Worm (Caenorhabditis elegans) whole organism, L3 larva: Measurements from ENCODE around the gene F17C11.4.

Experiments used
- R02D3.7 ChIP-seq: fragments of 150-350 bp; optimal IDR thresholded peaks from 2 replicates; lab custom pipeline; 2014; ENCODE audit warnings: missing biosample characterization, missing genetic modification characterization
- ZK546.5 ChIP-seq: sonication (generic microtip); optimal IDR thresholded peaks from 2 replicates; lab custom pipeline; 2017; ENCODE audit warnings: missing biosample characterization, missing genetic modification characterization
- aly-2 ChIP-seq: fragments of 150-350 bp; optimal IDR thresholded peaks from 2 replicates; lab custom pipeline; 2014; ENCODE audit warnings: missing biosample characterization, missing genetic modification characterization
- ama-1 ChIP-seq: fragments of 150-350 bp; optimal IDR thresholded peaks from 2 replicates; lab custom pipeline; 2018
- ceh-16 ChIP-seq: sonication (generic microtip); optimal IDR thresholded peaks from 2 replicates; lab custom pipeline; 2017; ENCODE audit warnings: missing biosample characterization, missing genetic modification characterization
- ceh-28 ChIP-seq: fragments of 150-350 bp; optimal IDR thresholded peaks from 2 replicates; lab custom pipeline; 2014; ENCODE audit warnings: missing biosample characterization, missing genetic modification reagents, missing genetic modification characterization
- ceh-82 ChIP-seq: fragments of 150-350 bp; optimal IDR thresholded peaks from 2 replicates; lab custom pipeline; 2014; ENCODE audit warnings: missing biosample characterization, missing genetic modification characterization
- ceh-9 ChIP-seq: sonication (generic microtip); optimal IDR thresholded peaks from 2 replicates; lab custom pipeline; 2018; ENCODE audit warnings: missing biosample characterization, missing genetic modification characterization
- daf-12 ChIP-seq: fragments of 150-350 bp; optimal IDR thresholded peaks from 2 replicates; lab custom pipeline; 2014; ENCODE audit warnings: missing biosample characterization, missing genetic modification reagents, missing genetic modification characterization
- egl-27 ChIP-seq: sonication (generic microtip); optimal IDR thresholded peaks from 4 replicates; lab custom pipeline; 2017; ENCODE audit warnings: missing biosample characterization, missing genetic modification reagents, missing genetic modification characterization
- egl-5 ChIP-seq: fragments of 150-350 bp; optimal IDR thresholded peaks from 2 replicates; lab custom pipeline; 2017; ENCODE audit warnings: missing biosample characterization, missing genetic modification reagents, missing genetic modification characterization, inconsistent platforms
- elt-1 ChIP-seq: fragments of 150-350 bp; optimal IDR thresholded peaks from 2 replicates; lab custom pipeline; 2014; ENCODE audit warnings: missing biosample characterization, missing genetic modification characterization
- elt-2 ChIP-seq: sonication (generic microtip); optimal IDR thresholded peaks from 2 replicates; lab custom pipeline; 2016; ENCODE audit warnings: missing genetic modification reagents, mild to moderate bottlenecking, missing genetic modification characterization, missing compliant biosample characterization
- elt-3 ChIP-seq, 3 experiments: fragments of 150-350 bp in 1 of 3; sonication (generic microtip) in 2 of 3; optimal IDR thresholded peaks; 2 replicates in 2 of 3; 4 replicates in 1 of 3; lab custom pipeline; 2014 to 2017; ENCODE audit warnings: missing biosample characterization in 3 of 3, missing genetic modification characterization in 3 of 3
- eor-1 ChIP-seq, 2 experiments: fragments of 150-350 bp; optimal IDR thresholded peaks; 2 replicates each; lab custom pipeline; 2014 to 2018; ENCODE audit warnings: missing biosample characterization in 2 of 2, missing genetic modification characterization in 2 of 2
- fkh-10 ChIP-seq: sonication (generic microtip); optimal IDR thresholded peaks from 2 replicates; lab custom pipeline; 2017; ENCODE audit warnings: missing biosample characterization, missing genetic modification reagents, missing genetic modification characterization
- fkh-2 ChIP-seq: fragments of 150-350 bp; optimal IDR thresholded peaks from 2 replicates; lab custom pipeline; 2014; ENCODE audit warnings: missing biosample characterization, missing genetic modification reagents, missing genetic modification characterization
- fos-1 ChIP-seq: fragments of 150-350 bp; optimal IDR thresholded peaks from 2 replicates; lab custom pipeline; 2014; ENCODE audit warnings: missing biosample characterization, missing genetic modification characterization
- hmg-11 ChIP-seq: sonication (generic microtip); optimal IDR thresholded peaks from 2 replicates; lab custom pipeline; 2016; ENCODE audit warnings: missing genetic modification characterization, missing compliant biosample characterization
- jun-1 ChIP-seq: fragments of 150-350 bp; optimal IDR thresholded peaks from 2 replicates; lab custom pipeline; 2014; ENCODE audit warnings: missing biosample characterization, missing genetic modification reagents, missing genetic modification characterization
- lin-15B ChIP-seq: fragments of 150-350 bp; optimal IDR thresholded peaks from 2 replicates; lab custom pipeline; 2014; ENCODE audit warnings: missing biosample characterization, missing genetic modification characterization
- lin-39 ChIP-seq: fragments of 150-350 bp; optimal IDR thresholded peaks from 2 replicates; lab custom pipeline; 2018; ENCODE audit warnings: missing biosample characterization, missing genetic modification reagents, missing genetic modification characterization
- lsy-12 ChIP-seq: sonication (generic microtip); optimal IDR thresholded peaks from 2 replicates; lab custom pipeline; 2016; ENCODE audit warnings: mild to moderate bottlenecking, missing genetic modification characterization, missing compliant biosample characterization
- mdl-1 ChIP-seq: fragments of 150-350 bp; optimal IDR thresholded peaks from 2 replicates; lab custom pipeline; 2014; ENCODE audit warnings: missing biosample characterization, missing genetic modification characterization
- mml-1 ChIP-seq: fragments of 150-350 bp; sonication (generic microtip); optimal IDR thresholded peaks from 3 replicates; lab custom pipeline; 2014; ENCODE audit warnings: missing biosample characterization, missing genetic modification characterization
- nfya-1 ChIP-seq: sonication (generic microtip); optimal IDR thresholded peaks from 2 replicates; lab custom pipeline; 2017; ENCODE audit warnings: missing genetic modification characterization, mild to moderate bottlenecking, missing compliant biosample characterization, antibody characterized with exemption, moderate library complexity; ENCODE audit not compliant: insufficient read depth
- nhr-11 ChIP-seq: fragments of 150-350 bp; optimal IDR thresholded peaks from 2 replicates; lab custom pipeline; 2014; ENCODE audit warnings: missing biosample characterization, missing genetic modification characterization
- nhr-12 ChIP-seq: fragments of 150-350 bp; optimal IDR thresholded peaks from 2 replicates; lab custom pipeline; 2014; ENCODE audit warnings: missing biosample characterization, missing genetic modification characterization
- nhr-23 ChIP-seq: fragments of 150-350 bp; optimal IDR thresholded peaks from 2 replicates; lab custom pipeline; 2014; ENCODE audit warnings: missing biosample characterization, missing genetic modification reagents, missing genetic modification characterization
- nhr-237 ChIP-seq: fragments of 150-350 bp; optimal IDR thresholded peaks from 2 replicates; lab custom pipeline; 2014; ENCODE audit warnings: missing biosample characterization, missing genetic modification characterization
- nhr-25 ChIP-seq: sonication (generic microtip); optimal IDR thresholded peaks from 2 replicates; lab custom pipeline; 2017; ENCODE audit warnings: missing biosample characterization, missing genetic modification characterization
- nhr-28 ChIP-seq: fragments of 150-350 bp; optimal IDR thresholded peaks from 2 replicates; lab custom pipeline; 2014; ENCODE audit warnings: missing biosample characterization, missing genetic modification characterization
- nhr-43 ChIP-seq: sonication (generic microtip); optimal IDR thresholded peaks from 2 replicates; lab custom pipeline; 2016; ENCODE audit warnings: mild to moderate bottlenecking, missing genetic modification characterization, missing compliant biosample characterization; ENCODE audit not compliant: poor library complexity, severe bottlenecking
- nhr-67 ChIP-seq: fragments of 150-350 bp; optimal IDR thresholded peaks from 2 replicates; lab custom pipeline; 2014; ENCODE audit warnings: missing biosample characterization, missing genetic modification characterization
- nhr-76 ChIP-seq: fragments of 150-350 bp; sonication (generic microtip); optimal IDR thresholded peaks from 5 replicates; lab custom pipeline; 2014; ENCODE audit warnings: missing biosample characterization, missing genetic modification characterization
- nhr-77 ChIP-seq: fragments of 150-350 bp; optimal IDR thresholded peaks from 2 replicates; lab custom pipeline; 2014; ENCODE audit warnings: missing biosample characterization, missing genetic modification characterization
- pha-4 ChIP-seq: fragments of 150-350 bp; optimal IDR thresholded peaks from 2 replicates; lab custom pipeline; 2014; ENCODE audit warnings: missing biosample characterization, missing genetic modification reagents, missing genetic modification characterization
- pqm-1 ChIP-seq: fragments of 150-350 bp; optimal IDR thresholded peaks from 2 replicates; lab custom pipeline; 2017; ENCODE audit warnings: missing biosample characterization, missing genetic modification characterization, inconsistent platforms
- sea-2 ChIP-seq: fragments of 150-350 bp; sonication (generic microtip); optimal IDR thresholded peaks from 4 replicates; lab custom pipeline; 2014; ENCODE audit warnings: missing biosample characterization, missing genetic modification reagents, missing genetic modification characterization
- skn-1 ChIP-seq: fragments of 150-350 bp; optimal IDR thresholded peaks from 2 replicates; lab custom pipeline; 2014; ENCODE audit warnings: missing biosample characterization, missing genetic modification characterization
- snpc-4 ChIP-seq: fragments of 150-350 bp; optimal IDR thresholded peaks from 2 replicates; lab custom pipeline; 2014; ENCODE audit warnings: missing biosample characterization, missing genetic modification characterization
- tbx-2 ChIP-seq: sonication (generic microtip); optimal IDR thresholded peaks from 2 replicates; lab custom pipeline; 2016; ENCODE audit warnings: mild to moderate bottlenecking, missing genetic modification characterization, missing compliant biosample characterization
- unc-39 ChIP-seq: sonication (generic microtip); optimal IDR thresholded peaks from 4 replicates; lab custom pipeline; 2017; ENCODE audit warnings: missing biosample characterization, missing genetic modification characterization
- unc-62 ChIP-seq: fragments of 150-350 bp; sonication (generic microtip); optimal IDR thresholded peaks from 4 replicates; lab custom pipeline; 2014; ENCODE audit warnings: missing biosample characterization, missing genetic modification reagents, missing genetic modification characterization
- zag-1 ChIP-seq: fragments of 150-350 bp; optimal IDR thresholded peaks from 2 replicates; lab custom pipeline; 2014; ENCODE audit warnings: missing biosample characterization, missing genetic modification characterization
- ztf-11 ChIP-seq: fragments of 150-350 bp; optimal IDR thresholded peaks from 2 replicates; lab custom pipeline; 2014; ENCODE audit warnings: missing biosample characterization, missing genetic modification characterization
- ztf-4 ChIP-seq: fragments of 150-350 bp; optimal IDR thresholded peaks from 2 replicates; lab custom pipeline; 2014; ENCODE audit warnings: missing biosample characterization, missing genetic modification characterization

Gene F17C11.4

DNA sequence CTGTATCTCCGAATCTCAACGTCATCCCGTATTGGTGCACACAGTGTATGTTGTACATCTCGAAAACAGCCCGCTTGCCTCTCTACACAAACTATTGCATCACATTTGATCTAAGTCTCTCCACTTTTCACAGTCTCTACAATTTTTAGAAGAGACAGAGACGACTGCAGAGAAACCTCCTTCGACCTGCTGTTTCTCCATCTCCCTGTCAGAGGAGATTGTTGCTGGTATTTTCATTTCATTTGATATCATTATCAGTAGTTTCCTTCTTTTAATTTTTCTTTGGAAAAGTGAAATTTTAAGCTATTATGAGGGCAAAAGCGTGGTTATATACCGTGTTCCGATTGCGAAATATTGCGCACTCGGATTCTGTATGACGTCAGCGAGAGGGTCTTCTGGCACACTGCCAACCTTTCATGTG lies 11.1 kb upstream of the F17C11.4 start:
- TF ChIP-seq daf-12 (tag; lab: Kevin White, UChicago) (no peak), nhr-23 (tag; lab: Kevin White, UChicago) (peak; percentile 60), elt-2 (peak; percentile 94), nhr-237 (tag; lab: Kevin White, UChicago) (no peak), egl-27 (tag; lab: Kevin White, UChicago) (peak; percentile 31), ceh-16 (tag; lab: Kevin White, UChicago) (no peak), tbx-2 (tag; lab: Kevin White, UChicago) (no peak), lin-39 (tag; lab: Kevin White, UChicago) (no peak), snpc-4 (tag; lab: Kevin White, UChicago) (peak; percentile 39), pha-4 (tag; lab: Kevin White, UChicago) (peak; percentile 60), ceh-28 (tag; lab: Kevin White, UChicago) (peak; percentile 50), nhr-43 (tag; lab: Kevin White, UChicago) (peak; percentile 44), R02D3.7 (peak; percentile 26), ceh-9 (tag; lab: Kevin White, UChicago) (no peak), ama-1 (lab: Kevin White, UChicago) (peak; percentile 75), nhr-28 (tag; lab: Kevin White, UChicago) (no peak), fkh-2 (tag; lab: Kevin White, UChicago) (no peak), eor-1 (tag; optimal IDR thresholded peaks at IDR 0.05; lab: Kevin White, UChicago) (no peak), elt-1 (peak; percentile 58), ztf-4 (tag; lab: Kevin White, UChicago) (no peak), ztf-11 (tag; lab: Kevin White, UChicago) (no peak), nfya-1 (tag; lab: Kevin White, UChicago) (peak; percentile 76), nhr-67 (tag; lab: Kevin White, UChicago) (no peak), hmg-11 (peak; percentile 70), skn-1 (tag; lab: Kevin White, UChicago) (peak; percentile 39), unc-62 (peak; percentile 36), fos-1 (tag; lab: Kevin White, UChicago) (no peak), mml-1 (tag; lab: Kevin White, UChicago) (no peak), egl-5 (no peak), nhr-12 (tag; lab: Kevin White, UChicago) (no peak), aly-2 (tag; lab: Kevin White, UChicago) (no peak), mdl-1 (no peak), elt-3 (tag; optimal IDR thresholded peaks at IDR 0.05; lab: Kevin White, UChicago) (no peak), zag-1 (no peak), lin-15B (tag; lab: Kevin White, UChicago) (peak; percentile 35), ZK546.5 (tag; lab: Kevin White, UChicago) (no peak), jun-1 (tag; lab: Kevin White, UChicago) (peak; percentile 44), nhr-77 (tag; lab: Kevin White, UChicago) (no peak), nhr-25 (tag; lab: Kevin White, UChicago) (peak; percentile 19), unc-39 (no peak), ceh-82 (tag; lab: Kevin White, UChicago) (no peak), nhr-11 (tag; lab: Kevin White, UChicago) (no peak), nhr-76 (tag; lab: Kevin White, UChicago) (peak; percentile 20), sea-2 (GFP tag; lab: Kevin White, UChicago) (no peak), pqm-1 (tag; lab: Kevin White, UChicago) (peak; percentile 88), lsy-12 (no peak), fkh-10 (GFP tag; lab: Kevin White, UChicago) (peak; percentile 32)
